Fruit fly (Drosophila melanogaster) Kc167 (cell line): ENCODE measurements around the gene psidin.

ENCODE experiments used
- Sin3A ChIP-seq: fragments of >200 bp; optimal IDR thresholded peaks from 2 replicates; lab custom pipeline; 2018; ENCODE audit warnings: missing external identifiers
- h ChIP-seq: fragments of >200 bp; optimal IDR thresholded peaks from 3 replicates; lab custom pipeline; 2018; ENCODE audit warnings: missing external identifiers
- insv ChIP-seq: fragments of >200 bp; optimal IDR thresholded peaks from 3 replicates; lab custom pipeline; 2018; ENCODE audit warnings: missing external identifiers
- psq ChIP-seq: fragments of >200 bp; optimal IDR thresholded peaks from 2 replicates; lab custom pipeline; 2017; ENCODE audit warnings: missing external identifiers
- ttk ChIP-seq: sonication (Bioruptor generic); optimal IDR thresholded peaks from 2 replicates; lab custom pipeline; 2017; ENCODE audit warnings: missing external identifiers

DNA sequence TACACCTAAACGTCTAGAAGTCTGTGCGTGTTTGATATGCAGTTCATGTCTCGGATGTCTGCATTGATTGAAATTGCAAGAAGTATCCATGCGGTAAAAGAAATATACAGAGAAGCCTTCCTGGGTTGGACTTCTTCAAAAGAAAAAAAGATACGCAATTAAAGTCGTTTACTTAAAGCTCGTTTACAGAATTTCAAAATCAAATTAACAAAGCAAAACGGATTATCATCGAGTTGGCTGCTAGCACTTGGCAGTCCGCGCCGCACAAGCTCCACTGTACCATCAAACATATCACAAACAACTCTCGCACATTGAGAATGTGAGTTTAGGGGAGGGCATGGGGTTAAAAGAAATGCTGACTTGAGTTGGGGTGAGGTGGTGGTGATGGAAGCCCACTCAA is 23.1 kb upstream of the psidin start:
- TF ChIP-seq ttk (lab: Kevin White, UChicago) = no peak
- TF ChIP-seq insv (lab: Kevin White, UChicago) = no peak
- no peak for TF ChIP-seq psq (lab: Kevin White, UChicago)
- no peak for TF ChIP-seq h (lab: Kevin White, UChicago)
- no peak for TF ChIP-seq Sin3A
